Worm (Caenorhabditis elegans) whole organism, early embryonic: ENCODE results near the gene csn-1.
"Not testable (repeated sequence)": the region's sequence is repeated elsewhere in the genome, so short reads cannot be mapped to it uniquely, and the experiment has no call there.

Source experiments
- B0310.2 ChIP-seq: sonication (generic microtip); optimal IDR thresholded peaks from 2 replicates; lab custom pipeline; 2016; ENCODE audit warnings: mild to moderate bottlenecking, missing genetic modification characterization, missing compliant biosample characterization
- F13C5.2 ChIP-seq: sonication (generic microtip); optimal IDR thresholded peaks from 2 replicates; lab custom pipeline; 2017; ENCODE audit warnings: mild to moderate bottlenecking, missing genetic modification characterization, inconsistent platforms, missing compliant biosample characterization
- aly-1 ChIP-seq: sonication (generic microtip); optimal IDR thresholded peaks from 2 replicates; lab custom pipeline; 2016; ENCODE audit warnings: missing genetic modification characterization, missing compliant biosample characterization
- ama-1 ChIP-seq: fragments of 150-350 bp; optimal IDR thresholded peaks from 2 replicates; lab custom pipeline; 2014
- ceh-13 ChIP-seq: fragments of 200-800 bp; sonication (Bioruptor generic); optimal IDR thresholded peaks from 2 replicates; lab custom pipeline; 2018; ENCODE audit warnings: mild to moderate bottlenecking, missing genetic modification characterization, missing compliant biosample characterization
- ceh-36 ChIP-seq: sonication (generic microtip); optimal IDR thresholded peaks from 2 replicates; lab custom pipeline; 2016; ENCODE audit warnings: missing genetic modification characterization, inconsistent platforms, missing compliant biosample characterization
- ets-7 ChIP-seq: sonication (generic microtip); optimal IDR thresholded peaks from 2 replicates; lab custom pipeline; 2016; ENCODE audit warnings: missing genotype, missing genetic modification characterization, missing compliant biosample characterization
- flt-1 ChIP-seq: fragments of 200-800 bp; sonication (Bioruptor generic); IDR thresholded peaks from 2 replicates; pipeline ENCODE4 v1.3.6; 2022; ENCODE audit warnings: missing genetic modification characterization, missing compliant biosample characterization
- hmbx-1 ChIP-seq: sonication (generic microtip); optimal IDR thresholded peaks from 2 replicates; lab custom pipeline; 2016; ENCODE audit warnings: mild to moderate bottlenecking, missing genetic modification characterization, missing compliant biosample characterization
- hmg-4 ChIP-seq: fragments of 200-800 bp; sonication (Bioruptor generic); optimal IDR thresholded peaks from 2 replicates; lab custom pipeline; 2018; ENCODE audit warnings: mild to moderate bottlenecking, missing genetic modification characterization, missing compliant biosample characterization
- hnd-1 ChIP-seq: sonication (generic microtip); optimal IDR thresholded peaks from 2 replicates; lab custom pipeline; 2016; ENCODE audit warnings: missing genetic modification characterization, missing compliant biosample characterization
- pes-1 ChIP-seq: fragments of 200-800 bp; sonication (Bioruptor generic); IDR thresholded peaks from 2 replicates; pipeline ENCODE4 v1.3.6; 2022; ENCODE audit warnings: missing genetic modification reagents, missing genetic modification characterization, missing compliant biosample characterization
- scrt-1 ChIP-seq: fragments of 200-800 bp; sonication (Bioruptor generic); IDR thresholded peaks from 2 replicates; pipeline ENCODE4 v1.3.6; 2022; ENCODE audit warnings: missing genetic modification characterization, missing compliant biosample characterization
- sea-1 ChIP-seq: fragments of 200-800 bp; sonication (Bioruptor generic); conservative IDR thresholded peaks from 2 replicates; pipeline ENCODE4 v1.3.6; 2022; ENCODE audit warnings: missing genetic modification characterization, missing compliant biosample characterization
- tbx-11 ChIP-seq: fragments of 200-800 bp; sonication (Bioruptor generic); IDR thresholded peaks from 2 replicates; pipeline ENCODE4 v1.3.6; 2022; ENCODE audit warnings: missing genetic modification characterization, missing compliant biosample characterization
- tbx-37 ChIP-seq: fragments of 200-800 bp; sonication (Bioruptor generic); conservative IDR thresholded peaks from 2 replicates; pipeline ENCODE4 v1.3.6; 2022; ENCODE audit warnings: missing genetic modification reagents, missing genetic modification characterization, missing compliant biosample characterization
- tra-4 ChIP-seq: sonication (generic microtip); optimal IDR thresholded peaks from 2 replicates; lab custom pipeline; 2017; ENCODE audit warnings: missing genetic modification characterization, missing compliant biosample characterization

The csn-1 gene

ce11 chrV:17896736-17897353 lies 26.4 kb upstream of the csn-1 start, which contains the start of gene fbxa-156:
Gene fbxa-156, minus strand, starts transcription at chrV:17896786.
- TF ChIP-seq B0310.2 (tag; lab: Kevin White, UChicago) = no peak
- TF ChIP-seq hmg-4 = no peak
- no peak for TF ChIP-seq ceh-36 (tag; lab: Kevin White, UChicago)
- TF ChIP-seq sea-1 (GFP tag; lab: Robert Waterston, UW) = no peak
- TF ChIP-seq tbx-37 (GFP tag; lab: Robert Waterston, UW) = no peak
- no peak for TF ChIP-seq ets-7 (tag; lab: Kevin White, UChicago)
- no peak for TF ChIP-seq hmbx-1
- no peak for TF ChIP-seq F13C5.2 (tag; lab: Kevin White, UChicago)
- TF ChIP-seq aly-1 (tag; lab: Kevin White, UChicago) = no peak
- no peak for TF ChIP-seq flt-1 (GFP tag; lab: Robert Waterston, UW)
- TF ChIP-seq scrt-1 (GFP tag; lab: Robert Waterston, UW) = no peak
- TF ChIP-seq ceh-13 = no peak

- not testable (repeated sequence) for TF ChIP-seq hnd-1 (tag; lab: Kevin White, UChicago); scrt-1 (GFP tag; lab: Robert Waterston, UW); pes-1 (GFP tag; lab: Robert Waterston, UW)
These were observed 24.0 kb upstream of the csn-1 start, which contains the start of gene C06H5.12 for ce11 chrV:17894485-17894884. Gene C06H5.12, plus strand, starts transcription at chrV:17894785.

- TF ChIP-seq scrt-1 (GFP tag; lab: Robert Waterston, UW); ets-7 (tag; lab: Kevin White, UChicago); hmg-4: not testable (repeated sequence)
These were observed 23.5 kb upstream of the csn-1 start, which contains the start of gene C06H5.11 for ce11 chrV:17893959-17894358. Gene C06H5.11, minus strand, starts transcription at chrV:17894059.

ce11 chrV:17891317-17891716 lies 20.9 kb upstream of the csn-1 start:
- TF ChIP-seq flt-1 (GFP tag; lab: Robert Waterston, UW) (no peak), ets-7 (tag; lab: Kevin White, UChicago) (no peak), B0310.2 (tag; lab: Kevin White, UChicago) (no peak), aly-1 (tag; lab: Kevin White, UChicago) (no peak), ama-1 (lab: Kevin White, UChicago) (no peak), tbx-11 (GFP tag; lab: Robert Waterston, UW) (no peak), pes-1 (GFP tag; lab: Robert Waterston, UW) (no peak), hnd-1 (tag; lab: Kevin White, UChicago) (no peak), hmg-4 (no peak), tra-4 (tag; lab: Kevin White, UChicago) (no peak)

ce11 chrV:17888939-17889338 lies 18.5 kb upstream of the csn-1 start, which contains the start of gene C06H5.6:
Gene C06H5.6, minus strand, starts transcription at chrV:17888984.
- no peak for TF ChIP-seq tbx-11 (GFP tag; lab: Robert Waterston, UW)
- no peak for TF ChIP-seq tra-4 (tag; lab: Kevin White, UChicago)
- no peak for TF ChIP-seq ama-1 (lab: Kevin White, UChicago)
- no peak for TF ChIP-seq ets-7 (tag; lab: Kevin White, UChicago)
- TF ChIP-seq hnd-1 (tag; lab: Kevin White, UChicago) = no peak
- TF ChIP-seq scrt-1 (GFP tag; lab: Robert Waterston, UW) = no peak
- no peak for TF ChIP-seq ceh-13
- TF ChIP-seq pes-1 (GFP tag; lab: Robert Waterston, UW) = no peak
- no peak for TF ChIP-seq ceh-36 (tag; lab: Kevin White, UChicago)
- TF ChIP-seq B0310.2 (tag; lab: Kevin White, UChicago) = no peak
- no peak for TF ChIP-seq sea-1 (GFP tag; lab: Robert Waterston, UW)
- TF ChIP-seq hmg-4 = no peak
- TF ChIP-seq F13C5.2 (tag; lab: Kevin White, UChicago) = no peak
- TF ChIP-seq aly-1 (tag; lab: Kevin White, UChicago) = no peak
- TF ChIP-seq hmbx-1 = no peak
- no peak for TF ChIP-seq tbx-37 (GFP tag; lab: Robert Waterston, UW)
- TF ChIP-seq flt-1 (GFP tag; lab: Robert Waterston, UW) = no peak

- TF ChIP-seq F13C5.2 (tag; lab: Kevin White, UChicago) (peak; percentile 43), tra-4 (tag; lab: Kevin White, UChicago) (no peak)
These were observed 598 bp upstream of the csn-1 start, which contains the start of gene phf-14 for ce11 chrV:17871049-17871448. Gene phf-14, plus strand, starts transcription at chrV:17871393.

- TF ChIP-seq tbx-37 (GFP tag; lab: Robert Waterston, UW); F13C5.2 (tag; lab: Kevin White, UChicago); hnd-1 (tag; lab: Kevin White, UChicago): not testable (repeated sequence)
These were observed 5.1 kb downstream of the csn-1 start, which contains the start of gene Y59A8A.8 for ce11 chrV:17865309-17865708. Gene Y59A8A.8, plus strand, starts transcription at chrV:17865609.

ce11 chrV:17859519-17859918 lies 10.9 kb downstream of the csn-1 start:
- no peak for TF ChIP-seq ceh-36 (tag; lab: Kevin White, UChicago)
- no peak for TF ChIP-seq sea-1 (GFP tag; lab: Robert Waterston, UW)
- no peak for TF ChIP-seq hmbx-1
- no peak for TF ChIP-seq flt-1 (GFP tag; lab: Robert Waterston, UW)
- TF ChIP-seq tbx-11 (GFP tag; lab: Robert Waterston, UW) = no peak
- no peak for TF ChIP-seq tra-4 (tag; lab: Kevin White, UChicago)
- TF ChIP-seq ets-7 (tag; lab: Kevin White, UChicago) = no peak
- no peak for TF ChIP-seq ceh-13
- no peak for TF ChIP-seq aly-1 (tag; lab: Kevin White, UChicago)
- no peak for TF ChIP-seq scrt-1 (GFP tag; lab: Robert Waterston, UW)
- TF ChIP-seq ama-1 (lab: Kevin White, UChicago) = no peak
- TF ChIP-seq F13C5.2 (tag; lab: Kevin White, UChicago) = no peak
